Worm (Caenorhabditis elegans) whole organism, midembryonic: ENCODE measurements around the gene bath-19.
"Not testable (repeated sequence)": the region's sequence is repeated elsewhere in the genome, so short reads cannot be mapped to it uniquely, and the experiment has no call there.

ENCODE experiments used
- T22C8.4 ChIP-seq: fragments of 200-800 bp; sonication (Bioruptor generic); IDR thresholded peaks from 2 replicates; pipeline ENCODE4 v1.3.6; 2022; ENCODE audit warnings: missing genetic modification characterization, missing compliant biosample characterization
- cog-1 ChIP-seq: sonication (generic microtip); optimal IDR thresholded peaks from 2 replicates; lab custom pipeline; 2016; ENCODE audit warnings: missing genetic modification characterization, missing compliant biosample characterization
- flt-1 ChIP-seq: fragments of 200-800 bp; sonication (Bioruptor generic); IDR thresholded peaks from 2 replicates; pipeline ENCODE4 v1.3.6; 2022; ENCODE audit warnings: missing genetic modification characterization, missing compliant biosample characterization
- klf-2 ChIP-seq: fragments of 200-800 bp; sonication (Bioruptor generic); conservative IDR thresholded peaks from 2 replicates; pipeline ENCODE4 v1.3.6; 2022; ENCODE audit warnings: missing genetic modification reagents, missing genetic modification characterization, missing compliant biosample characterization
- med-1 ChIP-seq: sonication (generic microtip); optimal IDR thresholded peaks from 2 replicates; lab custom pipeline; 2017; ENCODE audit warnings: missing genetic modification characterization, mild to moderate bottlenecking, missing compliant biosample characterization, antibody characterized with exemption, missing genetic modification reagents; ENCODE audit not compliant: insufficient read depth
- ref-1 ChIP-seq: fragments of 200-800 bp; sonication (Bioruptor generic); conservative IDR thresholded peaks from 2 replicates; pipeline ENCODE4 v1.3.6; 2022; ENCODE audit warnings: missing genetic modification reagents, missing genetic modification characterization, missing compliant biosample characterization
- ztf-23 ChIP-seq: fragments of 200-800 bp; sonication (Bioruptor generic); IDR thresholded peaks from 2 replicates; pipeline ENCODE4 v1.3.6; 2022; ENCODE audit warnings: missing genetic modification reagents, missing genetic modification characterization, missing compliant biosample characterization
- ztf-29 ChIP-seq: fragments of 200-800 bp; sonication (Bioruptor generic); IDR thresholded peaks from 2 replicates; pipeline ENCODE4 v1.3.6; 2022; ENCODE audit warnings: missing genetic modification reagents, missing genetic modification characterization, missing compliant biosample characterization

- TF ChIP-seq med-1 (GFP tag; lab: Kevin White, UChicago); flt-1; cog-1; ztf-23 (GFP tag; lab: Robert Waterston, UW); klf-2 (GFP tag; lab: Robert Waterston, UW); ztf-29 (GFP tag; lab: Robert Waterston, UW); T22C8.4; ref-1 (GFP tag; lab: Robert Waterston, UW): not testable (repeated sequence)
Observed at ce11 chrII:2046556-2046955, 7.4 kb upstream of the bath-19 start, which contains the start of gene math-1.
